Worm (Caenorhabditis elegans): ENCODE data around the gene klc-2.

- TF ChIP-seq lin-26 (GFP tag; IDR thresholded peaks at IDR 0.05), result no peak
- no peak for TF ChIP-seq unc-130 (GFP tag; optimal IDR thresholded peaks at IDR 0.05)
- TF ChIP-seq mxl-1 (tag; optimal IDR thresholded peaks at IDR 0.05), result no peak
- TF ChIP-seq pha-4 (tag; optimal IDR thresholded peaks at IDR 0.05), result no peak
- TF ChIP-seq chd-7 (tag; optimal IDR thresholded peaks at IDR 0.05), result no peak
Measured at ce11 chrV:5536240-5536811, 44.9 kb downstream of the klc-2 start, which contains the start of the genes cox-16 and syp-2.
